Fruit fly (Drosophila melanogaster) whole organism, adult: Measurements from ENCODE around the gene Ku80.

Experiments
- CG11617 ChIP-seq: fragments of 200-800 bp; sonication (Bioruptor generic); optimal IDR thresholded peaks from 2 replicates; lab custom pipeline; 2017; ENCODE audit warnings: mild to moderate bottlenecking, missing biosample characterization, missing genetic modification reagents, missing genetic modification characterization
- CG1620 ChIP-seq: fragments of 200-800 bp; sonication (Bioruptor generic); optimal IDR thresholded peaks from 2 replicates; lab custom pipeline; 2016; ENCODE audit warnings: missing biosample characterization, missing genetic modification characterization
- cic ChIP-seq: fragments of 200-800 bp; sonication (Bioruptor generic); optimal IDR thresholded peaks from 2 replicates; lab custom pipeline; 2017; ENCODE audit warnings: missing biosample characterization, mild to moderate bottlenecking, missing genetic modification characterization, moderate library complexity
- cnc ChIP-seq, 2 experiments: fragments of >200 bp; optimal IDR thresholded peaks; 2 replicates each; lab custom pipeline; 2017
- kay ChIP-seq: fragments of 200-800 bp; sonication (Bioruptor generic); peaks from one replicate; lab custom pipeline; 2016; ENCODE audit warnings: missing biosample characterization, missing genetic modification characterization, borderline replicate concordance

- TF ChIP-seq CG11617: no peak
- no peak for TF ChIP-seq kay (GFP tag; lab: Kevin White, UChicago)
- TF ChIP-seq CG1620 (GFP tag; lab: Kevin White, UChicago): no peak
- no peak for TF ChIP-seq cic (GFP tag; lab: Kevin White, UChicago)
- no peak for TF ChIP-seq cnc (optimal IDR thresholded peaks at IDR 0.05; lab: Kevin White, UChicago)
Observed at dm6 chr2L:15768097-15768496, 2.9 kb downstream of the Ku80 start, which contains the start of gene wek.
